Worm (Caenorhabditis elegans) whole organism, L4 larva: Measurements from ENCODE around the gene asah-2.

ENCODE experiments used
- F44E2.7 ChIP-seq: fragments of 200-800 bp; sonication (Bioruptor generic); IDR thresholded peaks from 2 replicates; pipeline ENCODE4 v2.1.2; 2022; ENCODE audit warnings: missing genetic modification characterization, missing compliant biosample characterization
- ceh-44 ChIP-seq: fragments of 200-800 bp; sonication (Bioruptor generic); IDR thresholded peaks from 2 replicates; pipeline ENCODE4 v1.3.6; 2022; ENCODE audit warnings: missing genetic modification reagents, missing genetic modification characterization, missing compliant biosample characterization
- dmd-8 ChIP-seq: fragments of 200-800 bp; sonication (Bioruptor generic); IDR thresholded peaks from 2 replicates; pipeline ENCODE4 v1.3.6; 2022; ENCODE audit warnings: missing genetic modification characterization, missing compliant biosample characterization
- dve-1 ChIP-seq: sonication (generic microtip); optimal IDR thresholded peaks from 2 replicates; lab custom pipeline; 2017; ENCODE audit warnings: antibody characterized with exemption, mild to moderate bottlenecking, missing genetic modification characterization, missing compliant biosample characterization; ENCODE audit not compliant: insufficient read depth
- saeg-2 ChIP-seq: fragments of 200-800 bp; sonication (Bioruptor generic); IDR thresholded peaks from 2 replicates; pipeline ENCODE4 v1.3.6; 2022; ENCODE audit warnings: missing genetic modification reagents, missing genetic modification characterization, missing compliant biosample characterization
- sdz-12 ChIP-seq: fragments of 200-800 bp; sonication (Bioruptor generic); optimal IDR thresholded peaks from 2 replicates; lab custom pipeline; 2018; ENCODE audit warnings: mild to moderate bottlenecking, missing genetic modification characterization, missing compliant biosample characterization
- snpc-1.2 ChIP-seq: fragments of 200-800 bp; sonication (Bioruptor generic); IDR thresholded peaks from 2 replicates; pipeline ENCODE4 v1.3.6; 2022; ENCODE audit warnings: missing genetic modification reagents, missing genetic modification characterization, missing compliant biosample characterization

The asah-2 gene

ce11 chrII:10187808-10188207, 48.4 kb downstream of the asah-2 start, which contains the start of gene srd-2:
TSS of gene srd-2 (minus strand) at chrII:10187908.
- no peak for TF ChIP-seq dve-1 (tag; lab: Kevin White, UChicago)
- TF ChIP-seq snpc-1.2 (GFP tag; lab: Robert Waterston, UW): no peak
- no peak for TF ChIP-seq F44E2.7
- TF ChIP-seq sdz-12 (GFP tag; lab: Kevin White, UChicago): no peak
- TF ChIP-seq saeg-2 (GFP tag; lab: Robert Waterston, UW): no peak

ce11 chrII:10189369-10189768, 50.0 kb downstream of the asah-2 start, which contains the start of gene cdc-25.4:
TSS of gene cdc-25.4 (minus strand) at chrII:10189469.
- no peak for TF ChIP-seq dmd-8 (GFP tag; lab: Robert Waterston, UW)
- no peak for TF ChIP-seq ceh-44 (GFP tag; lab: Robert Waterston, UW)
